Worm (Caenorhabditis elegans) whole organism, L2 larva: Measurements from ENCODE around the gene scl-27.

Experiments
- F13H6.1 ChIP-seq: sonication (generic microtip); optimal IDR thresholded peaks from 2 replicates; lab custom pipeline; 2016; ENCODE audit warnings: missing genetic modification characterization, missing compliant biosample characterization
- R02D3.7 ChIP-seq: fragments of 150-350 bp; optimal IDR thresholded peaks from 2 replicates; lab custom pipeline; 2014; ENCODE audit warnings: missing biosample characterization, missing genetic modification characterization
- ZK546.5 ChIP-seq: sonication (generic microtip); optimal IDR thresholded peaks from 2 replicates; lab custom pipeline; 2017; ENCODE audit warnings: missing biosample characterization, missing genetic modification characterization
- aly-2 ChIP-seq: fragments of 150-350 bp; optimal IDR thresholded peaks from 2 replicates; lab custom pipeline; 2014; ENCODE audit warnings: missing biosample characterization, missing genetic modification characterization
- ama-1 ChIP-seq: fragments of 150-350 bp; optimal IDR thresholded peaks from 2 replicates; lab custom pipeline; 2018; ENCODE audit warnings: inconsistent platforms
- ceh-82 ChIP-seq: fragments of 150-350 bp; optimal IDR thresholded peaks from 2 replicates; lab custom pipeline; 2014; ENCODE audit warnings: missing biosample characterization, missing genetic modification characterization
- elt-1 ChIP-seq: fragments of 150-350 bp; optimal IDR thresholded peaks from 2 replicates; lab custom pipeline; 2014; ENCODE audit warnings: missing biosample characterization, missing genetic modification characterization
- fos-1 ChIP-seq: fragments of 150-350 bp; optimal IDR thresholded peaks from 2 replicates; lab custom pipeline; 2014; ENCODE audit warnings: missing biosample characterization, missing genetic modification characterization
- lin-39 ChIP-seq: fragments of 150-350 bp; optimal IDR thresholded peaks from 2 replicates; lab custom pipeline; 2014; ENCODE audit warnings: missing biosample characterization, missing genetic modification reagents, missing genetic modification characterization
- lsy-2 ChIP-seq, 2 experiments: fragments of 150-350 bp in 1 of 2; sonication (generic microtip) in 1 of 2; optimal IDR thresholded peaks; 2 replicates each; lab custom pipeline; 2014 to 2017; ENCODE audit warnings: missing biosample characterization in 2 of 2, missing genetic modification characterization in 2 of 2
- mab-5 ChIP-seq: fragments of 150-350 bp; optimal IDR thresholded peaks from 2 replicates; lab custom pipeline; 2014; ENCODE audit warnings: missing biosample characterization, missing genetic modification characterization
- mdl-1 ChIP-seq, 2 experiments: fragments of 150-350 bp in 1 of 2; sonication (generic microtip) in 1 of 2; optimal IDR thresholded peaks; 2 replicates each; lab custom pipeline; 2017; ENCODE audit warnings: missing biosample characterization in 2 of 2, missing genetic modification characterization in 2 of 2
- nhr-10 ChIP-seq: sonication (generic microtip); optimal IDR thresholded peaks from 2 replicates; lab custom pipeline; 2017; ENCODE audit warnings: missing biosample characterization, missing genetic modification characterization
- nhr-11 ChIP-seq: fragments of 150-350 bp; optimal IDR thresholded peaks from 2 replicates; lab custom pipeline; 2014; ENCODE audit warnings: missing biosample characterization, missing genetic modification characterization
- nhr-12 ChIP-seq: fragments of 150-350 bp; optimal IDR thresholded peaks from 2 replicates; lab custom pipeline; 2014; ENCODE audit warnings: missing biosample characterization, missing genetic modification characterization
- nhr-129 ChIP-seq: fragments of 150-350 bp; optimal IDR thresholded peaks from 2 replicates; lab custom pipeline; 2014; ENCODE audit warnings: missing biosample characterization, missing genetic modification characterization
- nhr-25 ChIP-seq: fragments of 150-350 bp; sonication (generic microtip); optimal IDR thresholded peaks from 3 replicates; lab custom pipeline; 2014; ENCODE audit warnings: missing biosample characterization, missing genetic modification characterization
- nhr-6 ChIP-seq: fragments of 150-350 bp; optimal IDR thresholded peaks from 2 replicates; lab custom pipeline; 2014; ENCODE audit warnings: missing biosample characterization, missing genetic modification characterization
- peb-1 ChIP-seq: fragments of 150-350 bp; optimal IDR thresholded peaks from 2 replicates; lab custom pipeline; 2014; ENCODE audit warnings: missing biosample characterization, missing genetic modification characterization
- skn-1 ChIP-seq: sonication (generic microtip); optimal IDR thresholded peaks from 2 replicates; lab custom pipeline; 2017; ENCODE audit warnings: missing biosample characterization, missing genetic modification characterization
- sma-3 ChIP-seq: sonication (generic microtip); optimal IDR thresholded peaks from 2 replicates; lab custom pipeline; 2016; ENCODE audit warnings: missing genetic modification reagents, missing genetic modification characterization, missing compliant biosample characterization
- sma-9 ChIP-seq, 2 experiments: fragments of 150-350 bp in 1 of 2; sonication (generic microtip) in 1 of 2; optimal IDR thresholded peaks; 2 replicates each; lab custom pipeline; 2014 to 2016; ENCODE audit warnings: missing genetic modification characterization in 2 of 2, mild to moderate bottlenecking in 1 of 2, missing biosample characterization in 1 of 2, missing compliant biosample characterization in 1 of 2, missing genetic modification reagents in 1 of 2, moderate library complexity in 1 of 2
- unc-39 ChIP-seq: fragments of 150-350 bp; optimal IDR thresholded peaks from 2 replicates; lab custom pipeline; 2014; ENCODE audit warnings: missing biosample characterization, missing genetic modification characterization
- zag-1 ChIP-seq: fragments of 150-350 bp; optimal IDR thresholded peaks from 2 replicates; lab custom pipeline; 2014; ENCODE audit warnings: missing biosample characterization, missing genetic modification characterization

scl-27 gene

ce11 chrV:446988-447387 is 47.2 kb downstream of the scl-27 start:
- TF ChIP-seq nhr-129 (tag; lab: Kevin White, UChicago): no peak
- no peak for TF ChIP-seq sma-3 (GFP tag; lab: Kevin White, UChicago)
- TF ChIP-seq mdl-1 (tag; optimal IDR thresholded peaks at IDR 0.05; lab: Kevin White, UChicago): no peak
- no peak for TF ChIP-seq nhr-25 (tag; lab: Kevin White, UChicago)
- TF ChIP-seq nhr-10 (tag; lab: Kevin White, UChicago): no peak
- no peak for TF ChIP-seq ama-1 (lab: Kevin White, UChicago)
- no peak for TF ChIP-seq zag-1 (tag; lab: Kevin White, UChicago)
- no peak for TF ChIP-seq nhr-6 (tag; lab: Kevin White, UChicago)
- TF ChIP-seq mab-5 (tag; lab: Kevin White, UChicago): no peak
- TF ChIP-seq aly-2: no peak
- TF ChIP-seq nhr-12: no peak
- no peak for TF ChIP-seq ceh-82 (tag; lab: Kevin White, UChicago)
- TF ChIP-seq ZK546.5 (tag; lab: Kevin White, UChicago): no peak
- TF ChIP-seq peb-1: no peak
- TF ChIP-seq lin-39: no peak
- TF ChIP-seq elt-1 (tag; lab: Kevin White, UChicago): no peak
- no peak for TF ChIP-seq sma-9 (GFP tag; optimal IDR thresholded peaks at IDR 0.05; lab: Kevin White, UChicago)
- TF ChIP-seq sma-9 (tag; optimal IDR thresholded peaks at IDR 0.05; lab: Kevin White, UChicago): no peak
- no peak for TF ChIP-seq R02D3.7
- no peak for TF ChIP-seq F13H6.1 (tag; lab: Kevin White, UChicago)
- TF ChIP-seq skn-1 (tag; lab: Kevin White, UChicago): no peak

ce11 chrV:449130-449529 is 49.3 kb downstream of the scl-27 start, which contains the start of gene srh-35:
srh-35 (minus strand) TSS chrV:449230.
- TF ChIP-seq unc-39 (tag; lab: Kevin White, UChicago): no peak
- no peak for TF ChIP-seq fos-1
- TF ChIP-seq nhr-11 (tag; lab: Kevin White, UChicago): no peak

ce11 chrV:449685-450084 is 49.9 kb downstream of the scl-27 start, which contains the start of gene M02H5.8:
M02H5.8 (plus strand) TSS chrV:449981.
- peak; percentile 95 for TF ChIP-seq fos-1
- TF ChIP-seq lsy-2 (tag; optimal IDR thresholded peaks at IDR 0.05; lab: Kevin White, UChicago): no peak
- TF ChIP-seq, all 48 proteins: peak for 1

ce11 chrV:450757-451501 is 51.1 kb downstream of the scl-27 start, which contains the start of gene nhr-123:
nhr-123 (plus strand) TSS chrV:451451.
- TF ChIP-seq mab-5 (tag; lab: Kevin White, UChicago) (no peak), fos-1 (peak; percentile 41)
